Worm (Caenorhabditis elegans): ENCODE measurements around the gene rheb-1.

rheb-1 gene

ce11 chrIII:9441133-9441532 is 14.7 kb downstream of the rheb-1 start, which contains the start of gene emb-30 (continued):
- TF ChIP-seq egl-44 (GFP tag; IDR thresholded peaks at IDR 0.05) (no peak), aptf-3 (GFP tag; IDR thresholded peaks at IDR 0.05) (no peak), T07F8.4 (tag; optimal IDR thresholded peaks at IDR 0.05) (no peak), snpc-3.4 (tag; optimal IDR thresholded peaks at IDR 0.05) (no peak), nhr-27 (tag; optimal IDR thresholded peaks at IDR 0.05) (no peak), D2030.7 (GFP tag; IDR thresholded peaks at IDR 0.05) (no peak), F57C9.4 (tag; optimal IDR thresholded peaks at IDR 0.05) (no peak), let-526 (GFP tag; IDR thresholded peaks at IDR 0.05) (no peak)

ce11 chrIII:9439399-9439798 is 16.4 kb downstream of the rheb-1 start, which contains the start of gene F54C8.1:
Gene F54C8.1 (plus strand): TSS chrIII:9439699.
- TF ChIP-seq B0261.1 (tag; optimal IDR thresholded peaks at IDR 0.05), result no peak
- TF ChIP-seq snpc-3.4 (tag; optimal IDR thresholded peaks at IDR 0.05), result no peak
- no peak for TF ChIP-seq nhr-27 (tag; optimal IDR thresholded peaks at IDR 0.05)
- TF ChIP-seq egl-44 (GFP tag; IDR thresholded peaks at IDR 0.05), result no peak
- TF ChIP-seq cebp-2 (GFP tag; IDR thresholded peaks at IDR 0.05), result no peak
- TF ChIP-seq sea-2 (GFP tag; IDR thresholded peaks at IDR 0.05), result no peak
- TF ChIP-seq lsl-1 (GFP tag; optimal IDR thresholded peaks at IDR 0.05), result no peak
- no peak for TF ChIP-seq nhr-120 (GFP tag; IDR thresholded peaks at IDR 0.05)
- TF ChIP-seq rec-8 (tag; optimal IDR thresholded peaks at IDR 0.05), result no peak
- no peak for TF ChIP-seq ztf-18 (tag; optimal IDR thresholded peaks at IDR 0.05)
- no peak for TF ChIP-seq mel-28 (tag; optimal IDR thresholded peaks at IDR 0.05; ENCODE audit: borderline replicate concordance)
- TF ChIP-seq ama-1 (optimal IDR thresholded peaks at IDR 0.05), result no peak
- TF ChIP-seq ama-1 (GFP tag; optimal IDR thresholded peaks at IDR 0.05), result no peak
- no peak for TF ChIP-seq egl-18 (GFP tag; IDR thresholded peaks at IDR 0.05)
- TF ChIP-seq madf-6 (GFP tag; IDR thresholded peaks at IDR 0.05), result no peak
- no peak for TF ChIP-seq fkh-3 (tag; optimal IDR thresholded peaks at IDR 0.05)
- no peak for TF ChIP-seq pbrm-1 (GFP tag; IDR thresholded peaks at IDR 0.05)
- TF ChIP-seq xnd-1 (tag; optimal IDR thresholded peaks at IDR 0.05), result no peak
- TF ChIP-seq unc-130 (GFP tag; optimal IDR thresholded peaks at IDR 0.05), result no peak

- no peak for TF ChIP-seq aptf-2 (GFP tag; conservative IDR thresholded peaks at IDR 0.05)
- TF ChIP-seq ztf-26 (tag; optimal IDR thresholded peaks at IDR 0.05), result no peak
- TF ChIP-seq ets-4 (GFP tag; optimal IDR thresholded peaks at IDR 0.05), result no peak
- TF ChIP-seq athp-1 (tag; optimal IDR thresholded peaks at IDR 0.05), result no peak
- no peak for TF ChIP-seq C17E4.6 (GFP tag; IDR thresholded peaks at IDR 0.05)
- no peak for TF ChIP-seq ceh-40 (GFP tag; IDR thresholded peaks at IDR 0.05)
- no peak for TF ChIP-seq B0261.1 (tag; optimal IDR thresholded peaks at IDR 0.05)
- no peak for TF ChIP-seq bed-2 (GFP tag; IDR thresholded peaks at IDR 0.05)
- no peak for TF ChIP-seq Y67H2A.10 (GFP tag; conservative IDR thresholded peaks at IDR 0.05)
- no peak for TF ChIP-seq lir-1 (GFP tag; conservative IDR thresholded peaks at IDR 0.05)
- TF ChIP-seq ztf-28 (GFP tag; IDR thresholded peaks at IDR 0.05), result no peak
- TF ChIP-seq lin-54 (GFP tag; optimal IDR thresholded peaks at IDR 0.05), result peak; percentile 5
- 0 out of 2 replicates have a peak, but pooled peaks have one; percentile 5 for TF ChIP-seq F33H1.4 (GFP tag; IDR thresholded peaks at IDR 0.05)
- TF ChIP-seq snpc-1.3 (tag; optimal IDR thresholded peaks at IDR 0.05; ENCODE audit: insufficient read depth), result no peak
- TF ChIP-seq K12H6.12 (tag; optimal IDR thresholded peaks at IDR 0.05), result no peak
- no peak for TF ChIP-seq lin-26 (GFP tag; IDR thresholded peaks at IDR 0.05)
- 0 out of 2 replicates have a peak, but pooled peaks have one; percentile 22 for TF ChIP-seq hsf-1 (GFP tag; IDR thresholded peaks at IDR 0.05)
- no peak for TF ChIP-seq lin-35 (GFP tag; optimal IDR thresholded peaks at IDR 0.05)
- TF ChIP-seq Y95B8A.8 (GFP tag; IDR thresholded peaks at IDR 0.05), result no peak
- no peak for TF ChIP-seq bed-1 (GFP tag; IDR thresholded peaks at IDR 0.05)
- TF ChIP-seq ztf-25 (GFP tag; IDR thresholded peaks at IDR 0.05), result no peak
- TF ChIP-seq rcor-1 (GFP tag; IDR thresholded peaks at IDR 0.05), result no peak
- TF ChIP-seq lin-40 (tag; optimal IDR thresholded peaks at IDR 0.05), result no peak
- TF ChIP-seq madf-10 (tag; optimal IDR thresholded peaks at IDR 0.05), result no peak
- peak; percentile 3 for TF ChIP-seq attf-5 (GFP tag; optimal IDR thresholded peaks at IDR 0.05)
Measured at ce11 chrIII:9434999-9435398, 20.8 kb downstream of the rheb-1 start.
